Worm (Caenorhabditis elegans): ENCODE measurements around the gene F54E7.9.

DNA sequence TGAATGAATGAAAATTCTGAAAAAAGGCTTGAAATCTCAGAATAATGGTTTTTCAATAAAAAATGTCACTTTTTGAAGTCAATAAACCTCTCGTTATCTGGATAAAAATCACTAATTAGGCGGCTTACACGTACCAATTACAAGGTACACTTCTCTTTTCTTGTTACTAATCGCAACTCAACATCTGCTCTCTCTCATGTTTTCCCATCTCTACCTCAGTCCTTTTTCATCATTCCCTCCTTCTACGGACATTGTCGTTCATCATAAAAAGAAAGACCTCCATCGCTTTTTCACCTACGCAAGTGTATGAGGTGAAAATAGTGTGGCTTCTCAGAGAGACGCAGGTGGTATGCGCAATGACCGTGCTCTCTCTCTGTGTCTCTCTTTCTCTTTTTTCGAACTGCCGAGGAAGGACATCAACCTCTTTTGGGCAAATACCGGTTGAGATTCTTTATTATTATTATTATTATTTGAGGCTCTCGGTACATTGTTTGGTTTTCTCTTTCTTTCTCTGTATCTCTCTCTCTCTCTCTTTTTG lies 9.7 kb downstream of the F54E7.9 start:
- TF ChIP-seq flt-1 (GFP tag; IDR thresholded peaks at IDR 0.05) (no peak), ztf-29 (GFP tag; IDR thresholded peaks at IDR 0.05) (no peak; the same call in 1 of the 2 replicates), med-1 (GFP tag; optimal IDR thresholded peaks at IDR 0.05; ENCODE audit: insufficient read depth) (no peak), tab-1 (GFP tag; IDR thresholded peaks at IDR 0.05) (no peak), ztf-23 (GFP tag; IDR thresholded peaks at IDR 0.05) (no peak), T22C8.4 (GFP tag; IDR thresholded peaks at IDR 0.05) (no peak), cog-1 (tag; optimal IDR thresholded peaks at IDR 0.05) (peak; percentile 68)

All from whole organism, midembryonic.